Worm (Caenorhabditis elegans) whole organism, L4 larva: ENCODE results near the gene Y4C6B.7.

ENCODE experiments used
- D1046.2 ChIP-seq: fragments of 200-800 bp; sonication (Bioruptor generic); IDR thresholded peaks from 2 replicates; pipeline ENCODE4 v1.3.6; 2022; ENCODE audit warnings: missing genetic modification characterization, missing compliant biosample characterization
- R02D3.7 ChIP-seq: fragments of 150-350 bp; sonication (generic microtip); optimal IDR thresholded peaks from 3 replicates; lab custom pipeline; 2014; ENCODE audit warnings: missing biosample characterization, missing genetic modification characterization
- T26A8.4 ChIP-seq: fragments of 200-800 bp; sonication (Bioruptor generic); IDR thresholded peaks from 2 replicates; pipeline ENCODE4 v1.3.6; 2022; ENCODE audit warnings: missing genetic modification characterization, missing compliant biosample characterization
- aha-1 ChIP-seq: fragments of 150-350 bp; peaks from one replicate; lab custom pipeline; 2014; ENCODE audit warnings: missing biosample characterization, missing genetic modification characterization
- aly-2 ChIP-seq: sonication (generic microtip); optimal IDR thresholded peaks from 2 replicates; lab custom pipeline; 2018; ENCODE audit warnings: missing biosample characterization, missing genetic modification characterization
- ama-1 ChIP-seq: fragments of 150-350 bp; optimal IDR thresholded peaks from 2 replicates; lab custom pipeline; 2014; ENCODE audit warnings: inconsistent platforms, mixed read lengths
- arid-1 ChIP-seq: fragments of 200-800 bp; sonication (Bioruptor generic); conservative IDR thresholded peaks from 2 replicates; pipeline ENCODE4 v1.3.6; 2022; ENCODE audit warnings: missing genetic modification reagents, missing genetic modification characterization, missing compliant biosample characterization
- attf-4 ChIP-seq: sonication (generic microtip); optimal IDR thresholded peaks from 3 replicates; lab custom pipeline; 2017; ENCODE audit warnings: missing biosample characterization, missing genetic modification characterization
- ceh-44 ChIP-seq: fragments of 200-800 bp; sonication (Bioruptor generic); IDR thresholded peaks from 2 replicates; pipeline ENCODE4 v1.3.6; 2022; ENCODE audit warnings: missing genetic modification reagents, missing genetic modification characterization, missing compliant biosample characterization
- ceh-82 ChIP-seq: sonication (generic microtip); optimal IDR thresholded peaks from 2 replicates; lab custom pipeline; 2017; ENCODE audit warnings: missing biosample characterization, missing genetic modification characterization
- ces-1 ChIP-seq: fragments of 150-350 bp; sonication (generic microtip); optimal IDR thresholded peaks from 4 replicates; lab custom pipeline; 2014; ENCODE audit warnings: missing biosample characterization, missing genetic modification reagents, missing genetic modification characterization
- ctbp-1 ChIP-seq: fragments of 200-800 bp; sonication (Bioruptor generic); IDR thresholded peaks from 2 replicates; pipeline ENCODE4 v1.3.6; 2022; ENCODE audit warnings: missing genetic modification reagents, missing genetic modification characterization, missing compliant biosample characterization
- daf-16 ChIP-seq, 3 experiments: sonication (generic microtip); optimal IDR thresholded peaks; 2 replicates each; lab custom pipeline; 2016 to 2017; ENCODE audit warnings: missing genetic modification characterization in 3 of 3, missing genetic modification reagents in 3 of 3, mild to moderate bottlenecking in 2 of 3, missing compliant biosample characterization in 2 of 3, missing biosample characterization in 1 of 3, moderate library complexity in 1 of 3
- dmd-9 ChIP-seq: fragments of 200-800 bp; sonication (Bioruptor generic); IDR thresholded peaks from 2 replicates; pipeline ENCODE4 v1.3.6; 2022; ENCODE audit warnings: missing genetic modification reagents, missing genetic modification characterization, missing compliant biosample characterization
- duxl-1 ChIP-seq: sonication (generic microtip); optimal IDR thresholded peaks from 2 replicates; lab custom pipeline; 2016; ENCODE audit warnings: mild to moderate bottlenecking, missing genetic modification characterization, moderate library complexity, missing compliant biosample characterization; ENCODE audit not compliant: poor library complexity
- egl-27 ChIP-seq: sonication (generic microtip); optimal IDR thresholded peaks from 3 replicates; lab custom pipeline; 2017; ENCODE audit warnings: missing biosample characterization, missing genetic modification reagents, missing genetic modification characterization
- egl-43 ChIP-seq: fragments of 200-800 bp; sonication (Bioruptor generic); IDR thresholded peaks from 2 replicates; pipeline ENCODE4 v1.3.6; 2022; ENCODE audit warnings: missing genetic modification reagents, missing genetic modification characterization, missing compliant biosample characterization
- gei-8 ChIP-seq: fragments of 200-800 bp; sonication (Bioruptor generic); optimal IDR thresholded peaks from 2 replicates; lab custom pipeline; 2018; ENCODE audit warnings: mild to moderate bottlenecking, missing genetic modification characterization, missing compliant biosample characterization
- lin-13 ChIP-seq: fragments of 150-350 bp; optimal IDR thresholded peaks from 2 replicates; lab custom pipeline; 2014; ENCODE audit warnings: missing biosample characterization, missing genetic modification reagents, missing genetic modification characterization
- lin-15B ChIP-seq: fragments of 150-350 bp; sonication (generic microtip); optimal IDR thresholded peaks from 3 replicates; lab custom pipeline; 2014; ENCODE audit warnings: missing biosample characterization, missing genetic modification characterization
- lin-29 ChIP-seq: fragments of 200-800 bp; sonication (Bioruptor generic); IDR thresholded peaks from 2 replicates; pipeline ENCODE4 v1.3.6; 2022; ENCODE audit warnings: missing genetic modification reagents, missing genetic modification characterization, missing compliant biosample characterization
- lin-38 ChIP-seq: fragments of 200-800 bp; sonication (Bioruptor generic); IDR thresholded peaks from 2 replicates; pipeline ENCODE4 v1.3.6; 2022; ENCODE audit warnings: missing genetic modification reagents, missing genetic modification characterization, missing compliant biosample characterization
- lin-39 ChIP-seq: fragments of 150-350 bp; optimal IDR thresholded peaks from 2 replicates; lab custom pipeline; 2014; ENCODE audit warnings: missing biosample characterization, missing genetic modification reagents, missing genetic modification characterization
- lir-3 ChIP-seq: sonication (generic microtip); optimal IDR thresholded peaks from 2 replicates; lab custom pipeline; 2016; ENCODE audit warnings: mild to moderate bottlenecking, missing genetic modification characterization, missing compliant biosample characterization
- lsy-2 ChIP-seq, 2 experiments: fragments of 150-350 bp in 1 of 2; sonication (generic microtip) in 1 of 2; optimal IDR thresholded peaks; 2 replicates each; lab custom pipeline; 2014 to 2017; ENCODE audit warnings: missing biosample characterization in 2 of 2, missing genetic modification characterization in 2 of 2
- madf-5 ChIP-seq, 2 experiments: fragments of 200-800 bp; sonication (Bioruptor generic); IDR thresholded peaks; 2 replicates each; pipeline ENCODE4 v1.3.6; 2022; ENCODE audit warnings: missing compliant biosample characterization in 2 of 2, missing genetic modification characterization in 2 of 2
- mdl-1 ChIP-seq, 2 experiments: fragments of 150-350 bp in 1 of 2; sonication (generic microtip) in 1 of 2; optimal IDR thresholded peaks; 2 replicates each; lab custom pipeline; 2014 to 2017; ENCODE audit warnings: missing biosample characterization in 2 of 2, missing genetic modification characterization in 2 of 2
- mes-2 ChIP-seq: sonication (generic microtip); optimal IDR thresholded peaks from 2 replicates; lab custom pipeline; 2016; ENCODE audit warnings: missing genotype, mild to moderate bottlenecking, missing genetic modification characterization, missing compliant biosample characterization; ENCODE audit not compliant: poor library complexity, severe bottlenecking
- mxl-2 ChIP-seq: fragments of 200-800 bp; sonication (Bioruptor generic); conservative IDR thresholded peaks from 2 replicates; pipeline ENCODE4 v1.3.6; 2022; ENCODE audit warnings: missing genetic modification reagents, missing genetic modification characterization, missing compliant biosample characterization
- nhr-11 ChIP-seq: fragments of 150-350 bp; optimal IDR thresholded peaks from 2 replicates; lab custom pipeline; 2014; ENCODE audit warnings: missing biosample characterization, missing genetic modification characterization
- nhr-42 ChIP-seq: fragments of 200-800 bp; sonication (Bioruptor generic); IDR thresholded peaks from 2 replicates; pipeline ENCODE4 v1.3.6; 2022; ENCODE audit warnings: missing genetic modification characterization, missing compliant biosample characterization
- nhr-48 ChIP-seq: sonication (generic microtip); optimal IDR thresholded peaks from 2 replicates; lab custom pipeline; 2016; ENCODE audit warnings: mild to moderate bottlenecking, missing genetic modification characterization, missing compliant biosample characterization
- php-3 ChIP-seq: fragments of 200-800 bp; sonication (Bioruptor generic); IDR thresholded peaks from 2 replicates; pipeline ENCODE4 v1.3.6; 2022; ENCODE audit warnings: missing genetic modification reagents, missing genetic modification characterization, missing compliant biosample characterization
- rbr-2 ChIP-seq: sonication (generic microtip); optimal IDR thresholded peaks from 2 replicates; lab custom pipeline; 2016; ENCODE audit warnings: missing genotype, missing genetic modification characterization, missing compliant biosample characterization
- saeg-2 ChIP-seq: fragments of 200-800 bp; sonication (Bioruptor generic); IDR thresholded peaks from 2 replicates; pipeline ENCODE4 v1.3.6; 2022; ENCODE audit warnings: missing genetic modification reagents, missing genetic modification characterization, missing compliant biosample characterization
- sdz-12 ChIP-seq: fragments of 200-800 bp; sonication (Bioruptor generic); optimal IDR thresholded peaks from 2 replicates; lab custom pipeline; 2018; ENCODE audit warnings: mild to moderate bottlenecking, missing genetic modification characterization, missing compliant biosample characterization
- set-16 ChIP-seq: fragments of 200-800 bp; sonication (Bioruptor generic); IDR thresholded peaks from 2 replicates; pipeline ENCODE4 v1.3.6; 2022; ENCODE audit warnings: missing genetic modification reagents, missing genetic modification characterization, missing compliant biosample characterization
- snpc-4 ChIP-seq: fragments of 150-350 bp; optimal IDR thresholded peaks from 2 replicates; lab custom pipeline; 2014; ENCODE audit warnings: missing biosample characterization, missing genetic modification characterization
- spr-1 ChIP-seq: sonication (generic microtip); optimal IDR thresholded peaks from 2 replicates; lab custom pipeline; 2016; ENCODE audit warnings: mild to moderate bottlenecking, missing genetic modification characterization, missing compliant biosample characterization
- tag-97 ChIP-seq: fragments of 200-800 bp; sonication (Bioruptor generic); IDR thresholded peaks from 2 replicates; pipeline ENCODE4 v1.3.6; 2022; ENCODE audit warnings: missing genetic modification characterization, missing compliant biosample characterization
- unc-62 ChIP-seq, 3 experiments: fragments of 150-350 bp in 1 of 3; sonication (generic microtip); optimal IDR thresholded peaks in 2 of 3; peaks in 1 of 3; 1 replicate in 1 of 3; 2 replicates in 2 of 3; lab custom pipeline; 2014 to 2017; ENCODE audit warnings: missing biosample characterization in 3 of 3, missing genetic modification characterization in 3 of 3, missing genetic modification reagents in 3 of 3, missing genotype in 1 of 3
- vab-7 ChIP-seq: fragments of 200-800 bp; sonication (Bioruptor generic); IDR thresholded peaks from 2 replicates; pipeline ENCODE4 v1.3.6; 2022; ENCODE audit warnings: missing genetic modification reagents, missing genetic modification characterization, missing compliant biosample characterization
- zag-1 ChIP-seq: fragments of 150-350 bp; optimal IDR thresholded peaks from 2 replicates; lab custom pipeline; 2014; ENCODE audit warnings: missing biosample characterization, missing genetic modification characterization
- zip-11 ChIP-seq: fragments of 200-800 bp; sonication (Bioruptor generic); IDR thresholded peaks from 2 replicates; pipeline ENCODE4 v1.3.6; 2022; ENCODE audit warnings: missing genetic modification characterization, missing compliant biosample characterization
- ztf-7 ChIP-seq: fragments of 150-350 bp; optimal IDR thresholded peaks from 2 replicates; lab custom pipeline; 2014; ENCODE audit warnings: missing biosample characterization, missing genetic modification characterization

Y4C6B.7 gene

ce11 chrIV:5368860-5369259 lies 15.6 kb upstream of the Y4C6B.7 start (continued):
- TF ChIP-seq saeg-2 (GFP tag; lab: Robert Waterston, UW) (no peak), mdl-1 (tag; optimal IDR thresholded peaks at IDR 0.05; lab: Kevin White, UChicago) (peak in 1 of 2 experiments; percentile 39), egl-27 (tag; lab: Kevin White, UChicago) (no peak)

ce11 chrIV:5367899-5368298 lies 14.6 kb upstream of the Y4C6B.7 start:
- TF ChIP-seq zip-11 (GFP tag; lab: Robert Waterston, UW), result no peak
- no peak for TF ChIP-seq ces-1
- no peak for TF ChIP-seq lsy-2 (tag; optimal IDR thresholded peaks at IDR 0.05; lab: Kevin White, UChicago)
- no peak for TF ChIP-seq nhr-42 (GFP tag; lab: Robert Waterston, UW)
- TF ChIP-seq aly-2, result no peak
- TF ChIP-seq snpc-4, result no peak
- TF ChIP-seq duxl-1 (tag; lab: Kevin White, UChicago), result no peak
- TF ChIP-seq egl-43 (GFP tag; lab: Robert Waterston, UW), result no peak
- no peak for TF ChIP-seq tag-97 (GFP tag; lab: Robert Waterston, UW)
- no peak for TF ChIP-seq ama-1 (lab: Kevin White, UChicago)
- TF ChIP-seq lin-39 (tag; lab: Kevin White, UChicago), result no peak
- TF ChIP-seq, all 104 proteins: peak for 0

- TF ChIP-seq lin-38 (no peak), vab-7 (GFP tag; lab: Robert Waterston, UW) (no peak), ama-1 (lab: Kevin White, UChicago) (peak; percentile 14)
- TF ChIP-seq, all 104 proteins: peak for 1
Measured at ce11 chrIV:5366567-5366966, 13.3 kb upstream of the Y4C6B.7 start, which contains the start of gene sand-1. Gene sand-1, plus strand, starts transcription at chrIV:5366867.

ce11 chrIV:5364135-5364609 lies 10.9 kb upstream of the Y4C6B.7 start, which contains the start of the genes hda-6 and F41H10.4:
Gene hda-6, minus strand, starts transcription at chrIV:5364306.
Gene F41H10.4, plus strand, starts transcription at chrIV:5364559.
- peak; percentile 34 for TF ChIP-seq rbr-2
- no peak for TF ChIP-seq ceh-82 (tag; lab: Kevin White, UChicago)
- TF ChIP-seq attf-4 (tag; lab: Kevin White, UChicago), result no peak
- no peak for TF ChIP-seq zag-1
- no peak for TF ChIP-seq madf-5 (GFP tag; IDR thresholded peaks at IDR 0.05; lab: Robert Waterston, UW)
- no peak for TF ChIP-seq ces-1
- TF ChIP-seq aha-1, result peak; percentile 22
- peak; percentile 38; the same call in 1 of the 2 replicates for TF ChIP-seq T26A8.4 (GFP tag; lab: Robert Waterston, UW)
- TF ChIP-seq D1046.2 (GFP tag; lab: Robert Waterston, UW), result no peak
- TF ChIP-seq lin-13, result peak; percentile 14
- no peak for TF ChIP-seq ceh-44
- no peak for TF ChIP-seq R02D3.7
- no peak for TF ChIP-seq ctbp-1 (GFP tag; lab: Robert Waterston, UW)
- TF ChIP-seq dmd-9 (GFP tag; lab: Robert Waterston, UW), result peak; percentile 73; the same call in 1 of the 2 replicates
- TF ChIP-seq php-3, result no peak
- TF ChIP-seq lin-29 (GFP tag; lab: Robert Waterston, UW), result no peak
- TF ChIP-seq daf-16 (GFP tag; optimal IDR thresholded peaks at IDR 0.05; lab: Kevin White, UChicago), result peak in 1 of 2 experiments; percentile 83
- TF ChIP-seq daf-16 (tag; optimal IDR thresholded peaks at IDR 0.05; lab: Kevin White, UChicago), result peak; percentile 71
- TF ChIP-seq nhr-48 (tag; lab: Kevin White, UChicago), result no peak
- 0 out of 2 replicates have a peak, but pooled peaks have one; percentile 27 for TF ChIP-seq arid-1 (GFP tag; lab: Robert Waterston, UW)
- no peak for TF ChIP-seq set-16
- no peak for TF ChIP-seq mxl-2 (GFP tag; lab: Robert Waterston, UW)
- TF ChIP-seq sdz-12 (GFP tag; lab: Kevin White, UChicago), result no peak
- peak in 1 of 2 experiments; percentile 36 for TF ChIP-seq mdl-1 (tag; optimal IDR thresholded peaks at IDR 0.05; lab: Kevin White, UChicago)
- peak; percentile 18 for TF ChIP-seq spr-1 (tag; lab: Kevin White, UChicago)
- TF ChIP-seq mes-2 (tag; lab: Kevin White, UChicago), result peak; percentile 97
- no peak for TF ChIP-seq ztf-7 (tag; lab: Kevin White, UChicago)
- TF ChIP-seq unc-62 (GFP tag; optimal IDR thresholded peaks at IDR 0.05 in 1 of 2; lab: Kevin White, UChicago), result peak in 1 of 2 experiments; percentile 81
- no peak for TF ChIP-seq unc-62 (tag; optimal IDR thresholded peaks at IDR 0.05; lab: Kevin White, UChicago)
- no peak for TF ChIP-seq vab-7 (GFP tag; lab: Robert Waterston, UW)
- no peak for TF ChIP-seq nhr-11 (tag; lab: Kevin White, UChicago)
- TF ChIP-seq gei-8 (GFP tag; lab: Kevin White, UChicago), result no peak
- peak; percentile 41 for TF ChIP-seq lin-15B (tag; lab: Kevin White, UChicago)
- no peak for TF ChIP-seq lir-3 (tag; lab: Kevin White, UChicago)
- TF ChIP-seq lin-38, result peak; percentile 79
